Fruit fly (Drosophila melanogaster) whole organism, embryonic: ENCODE results near the gene vkg.

Experiments
- Abd-B ChIP-seq: fragments of 200-800 bp; sonication (Bioruptor generic); optimal IDR thresholded peaks from 2 replicates; lab custom pipeline; 2018; ENCODE audit warnings: missing biosample characterization, mild to moderate bottlenecking, missing genetic modification characterization, moderate library complexity
- Ada2b ChIP-seq: fragments of 200-800 bp; sonication (Bioruptor generic); IDR thresholded peaks from 2 replicates; pipeline ENCODE4 v1.3.6; 2022; ENCODE audit warnings: missing biosample characterization, missing genetic modification characterization
- Adf1 ChIP-seq: fragments of 200-800 bp; sonication (Bioruptor generic); IDR thresholded peaks from 2 replicates; pipeline ENCODE4 v1.3.6; 2022; ENCODE audit warnings: missing biosample characterization, missing genetic modification characterization
- Bdp1 ChIP-seq: fragments of 200-800 bp; sonication (Bioruptor generic); optimal IDR thresholded peaks from 3 replicates; lab custom pipeline; 2016; ENCODE audit warnings: missing biosample characterization, missing genetic modification characterization
- CG10565 ChIP-seq: fragments of 200-800 bp; sonication (Bioruptor generic); optimal IDR thresholded peaks from 3 replicates; lab custom pipeline; 2016; ENCODE audit warnings: missing biosample characterization, mild to moderate bottlenecking, missing genetic modification characterization
- CG12769 ChIP-seq: fragments of 200-800 bp; sonication (Bioruptor generic); optimal IDR thresholded peaks from 2 replicates; lab custom pipeline; 2019; ENCODE audit warnings: missing biosample characterization, mild to moderate bottlenecking, missing genetic modification characterization, moderate library complexity
- CG13624 ChIP-seq: fragments of 200-800 bp; sonication (Bioruptor generic); optimal IDR thresholded peaks from 2 replicates; lab custom pipeline; 2016; ENCODE audit warnings: missing biosample characterization, missing genetic modification characterization
- CG13775 ChIP-seq: fragments of 200-800 bp; sonication (Bioruptor generic); optimal IDR thresholded peaks from 3 replicates; lab custom pipeline; 2017; ENCODE audit warnings: missing biosample characterization, mild to moderate bottlenecking, missing genetic modification characterization
- CG14014 ChIP-seq: fragments of 200-800 bp; sonication (Bioruptor generic); IDR thresholded peaks from 2 replicates; pipeline ENCODE4 v1.3.6; 2022; ENCODE audit warnings: missing biosample characterization, missing genetic modification characterization
- CG14050 ChIP-seq: fragments of 200-800 bp; sonication (Bioruptor generic); IDR thresholded peaks from 3 replicates; pipeline ENCODE4 v1.3.6; 2022; ENCODE audit warnings: missing biosample characterization, missing genetic modification characterization
- CG14667 ChIP-seq: fragments of 200-800 bp; sonication (Bioruptor generic); IDR thresholded peaks from 2 replicates; pipeline ENCODE4 v1.3.6; 2022; ENCODE audit warnings: missing biosample characterization, missing genetic modification characterization
- CG17568 ChIP-seq: fragments of 200-800 bp; sonication (Bioruptor generic); optimal IDR thresholded peaks from 2 replicates; lab custom pipeline; 2018; ENCODE audit warnings: missing biosample characterization, mild to moderate bottlenecking, missing genetic modification characterization, moderate library complexity
- CG17612 ChIP-seq: fragments of 200-800 bp; sonication (Bioruptor generic); IDR thresholded peaks from 2 replicates; pipeline ENCODE4 v1.3.6; 2022; ENCODE audit warnings: missing biosample characterization, missing genetic modification characterization
- CG17912 ChIP-seq: fragments of 200-800 bp; sonication (Bioruptor generic); optimal IDR thresholded peaks from 2 replicates; lab custom pipeline; 2018; ENCODE audit warnings: missing biosample characterization, mild to moderate bottlenecking, missing genetic modification characterization
- CG1792 ChIP-seq: fragments of 200-800 bp; sonication (Bioruptor generic); optimal IDR thresholded peaks from 2 replicates; lab custom pipeline; 2016; ENCODE audit warnings: missing biosample characterization, missing genetic modification characterization
- CG18476 ChIP-seq: fragments of 200-800 bp; sonication (Bioruptor generic); optimal IDR thresholded peaks from 2 replicates; lab custom pipeline; 2016; ENCODE audit warnings: missing biosample characterization, mild to moderate bottlenecking, missing genetic modification characterization
- CG3065 ChIP-seq: fragments of 200-800 bp; sonication (Bioruptor generic); optimal IDR thresholded peaks from 2 replicates; lab custom pipeline; 2016; ENCODE audit warnings: missing biosample characterization, missing genetic modification characterization
- CG3407 ChIP-seq: fragments of 200-800 bp; sonication (Bioruptor generic); optimal IDR thresholded peaks from 2 replicates; lab custom pipeline; 2018; ENCODE audit warnings: missing biosample characterization, mild to moderate bottlenecking, missing genetic modification characterization
- CG34376 ChIP-seq: fragments of 200-800 bp; sonication (Bioruptor generic); optimal IDR thresholded peaks from 2 replicates; lab custom pipeline; 2018; ENCODE audit warnings: missing biosample characterization, mild to moderate bottlenecking, missing genetic modification characterization
- CG4360 ChIP-seq: fragments of 200-800 bp; sonication (Bioruptor generic); IDR thresholded peaks from 2 replicates; pipeline ENCODE4 v1.3.6; 2022; ENCODE audit warnings: missing biosample characterization, missing genetic modification characterization
- CG4424 ChIP-seq: fragments of 200-800 bp; sonication (Bioruptor generic); optimal IDR thresholded peaks from 3 replicates; lab custom pipeline; 2016; ENCODE audit warnings: missing biosample characterization, missing genetic modification characterization
- CG4730 ChIP-seq: fragments of 200-800 bp; sonication (Bioruptor generic); IDR thresholded peaks from 2 replicates; pipeline ENCODE4 v1.3.6; 2022; ENCODE audit warnings: missing biosample characterization, missing genetic modification characterization
- CG6175 ChIP-seq: fragments of 200-800 bp; sonication (Bioruptor generic); IDR thresholded peaks from 3 replicates; pipeline ENCODE4 v1.3.6; 2022; ENCODE audit warnings: missing biosample characterization, missing genetic modification characterization
- CG6272 ChIP-seq: fragments of 200-800 bp; sonication (Bioruptor generic); IDR thresholded peaks from 2 replicates; pipeline ENCODE4 v1.3.6; 2022; ENCODE audit warnings: missing biosample characterization, missing genetic modification characterization
- CG6683 ChIP-seq: fragments of 200-800 bp; sonication (Bioruptor generic); optimal IDR thresholded peaks from 2 replicates; lab custom pipeline; 2017; ENCODE audit warnings: missing biosample characterization, mild to moderate bottlenecking, missing genetic modification characterization, missing genetic modification reagents
- CG9727 ChIP-seq: fragments of 200-800 bp; sonication (Bioruptor generic); optimal IDR thresholded peaks from 3 replicates; lab custom pipeline; 2017; ENCODE audit warnings: missing biosample characterization, mild to moderate bottlenecking, missing genetic modification characterization
- D19A ChIP-seq: fragments of 200-800 bp; optimal IDR thresholded peaks from 3 replicates; lab custom pipeline; 2019; ENCODE audit warnings: missing biosample characterization, mild to moderate bottlenecking, missing genetic modification characterization, moderate library complexity
- Fer1 ChIP-seq: fragments of 200-800 bp; sonication (Bioruptor generic); optimal IDR thresholded peaks from 2 replicates; lab custom pipeline; 2017; ENCODE audit warnings: missing biosample characterization, mild to moderate bottlenecking, missing genetic modification characterization
- Gug ChIP-seq: fragments of 200-800 bp; sonication (Bioruptor generic); IDR thresholded peaks from 4 replicates; pipeline ENCODE4 v1.3.6; 2022; ENCODE audit warnings: missing biosample characterization, missing genetic modification characterization
- Nf-YC ChIP-seq: fragments of 200-800 bp; optimal IDR thresholded peaks from 3 replicates; lab custom pipeline; 2019; ENCODE audit warnings: missing biosample characterization, mild to moderate bottlenecking, missing genetic modification characterization, moderate library complexity
- NfI ChIP-seq: fragments of 200-800 bp; sonication (Bioruptor generic); optimal IDR thresholded peaks from 3 replicates; lab custom pipeline; 2018; ENCODE audit warnings: missing biosample characterization, mild to moderate bottlenecking, missing genetic modification characterization, moderate library complexity
- Pdp1 ChIP-seq, 2 experiments: fragments of 200-800 bp; sonication (Bioruptor generic); optimal IDR thresholded peaks; 3 replicates each; lab custom pipeline; 2016; ENCODE audit warnings: missing biosample characterization in 2 of 2, missing genetic modification characterization in 2 of 2, mild to moderate bottlenecking in 1 of 2, moderate library complexity in 1 of 2
- Sin3A ChIP-seq: fragments of >200 bp; optimal IDR thresholded peaks from 2 replicates; lab custom pipeline; 2018
- bab2 ChIP-seq: fragments of 200-800 bp; sonication (Bioruptor generic); optimal IDR thresholded peaks from 2 replicates; lab custom pipeline; 2016; ENCODE audit warnings: missing biosample characterization, missing genetic modification characterization
- btn ChIP-seq: fragments of 200-800 bp; sonication (Bioruptor generic); optimal IDR thresholded peaks from 2 replicates; lab custom pipeline; 2016; ENCODE audit warnings: missing biosample characterization, missing genetic modification characterization
- chn ChIP-seq: fragments of 200-800 bp; sonication (Bioruptor generic); optimal IDR thresholded peaks from 2 replicates; lab custom pipeline; 2016; ENCODE audit warnings: missing biosample characterization, missing genetic modification characterization
- crp ChIP-seq, 2 experiments: fragments of 200-800 bp; sonication (Bioruptor generic); optimal IDR thresholded peaks; 2 replicates in 1 of 2; 3 replicates in 1 of 2; lab custom pipeline; 2017; ENCODE audit warnings: missing biosample characterization in 2 of 2, missing genetic modification characterization in 2 of 2, mild to moderate bottlenecking in 1 of 2, moderate library complexity in 1 of 2
- eve ChIP-seq, 2 experiments: fragments of >200 bp; optimal IDR thresholded peaks; 2 replicates each; lab custom pipeline; 2017; ENCODE audit warnings: missing biosample characterization in 2 of 2, missing genetic modification characterization in 2 of 2
- fd64A ChIP-seq: fragments of 200-800 bp; sonication (Bioruptor generic); optimal IDR thresholded peaks from 3 replicates; lab custom pipeline; 2018; ENCODE audit warnings: missing biosample characterization, mild to moderate bottlenecking, missing genetic modification characterization
- kah ChIP-seq: fragments of 200-800 bp; sonication (Bioruptor generic); optimal IDR thresholded peaks from 2 replicates; lab custom pipeline; 2018; ENCODE audit warnings: missing biosample characterization, mild to moderate bottlenecking, missing genetic modification characterization
- kay ChIP-seq: fragments of 200-800 bp; sonication (Bioruptor generic); optimal IDR thresholded peaks from 2 replicates; lab custom pipeline; 2016; ENCODE audit warnings: missing biosample characterization, missing genetic modification characterization
- mam ChIP-seq: fragments of 200-800 bp; sonication (Bioruptor generic); optimal IDR thresholded peaks from 3 replicates; lab custom pipeline; 2016; ENCODE audit warnings: missing biosample characterization, missing genetic modification characterization
- mirr ChIP-seq: fragments of 200-800 bp; sonication (Bioruptor generic); optimal IDR thresholded peaks from 3 replicates; lab custom pipeline; 2018; ENCODE audit warnings: missing biosample characterization, mild to moderate bottlenecking, missing genetic modification characterization
- nau ChIP-seq: fragments of 200-800 bp; sonication (Bioruptor generic); optimal IDR thresholded peaks from 3 replicates; lab custom pipeline; 2017; ENCODE audit warnings: missing biosample characterization, mild to moderate bottlenecking, missing genetic modification characterization, missing genetic modification reagents
- salm ChIP-seq: fragments of 200-800 bp; sonication (Bioruptor generic); optimal IDR thresholded peaks from 2 replicates; lab custom pipeline; 2018; ENCODE audit warnings: missing biosample characterization, mild to moderate bottlenecking, missing genetic modification characterization
- sd ChIP-seq: fragments of 200-800 bp; sonication (Bioruptor generic); optimal IDR thresholded peaks from 3 replicates; lab custom pipeline; 2018; ENCODE audit warnings: missing biosample characterization, mild to moderate bottlenecking, missing genetic modification characterization, moderate library complexity
- sqz ChIP-seq: fragments of 200-800 bp; sonication (Bioruptor generic); optimal IDR thresholded peaks from 3 replicates; lab custom pipeline; 2018; ENCODE audit warnings: missing biosample characterization, mild to moderate bottlenecking, missing genetic modification characterization
- zfh1 ChIP-seq: fragments of 200-800 bp; sonication (Bioruptor generic); IDR thresholded peaks from 3 replicates; pipeline ENCODE4 v1.3.6; 2022; ENCODE audit warnings: missing biosample characterization, missing genetic modification characterization

Gene vkg

dm6 chr2L:5054953-5055352, 27.0 kb upstream of the vkg start, which contains the start of the genes CG14036 and His3.3A (continued):
- TF ChIP-seq CG10565 (GFP tag; lab: Kevin White, UChicago) (no peak), Gug (GFP tag; lab: Robert Waterston, UW) (no peak), mirr (GFP tag; lab: Kevin White, UChicago) (no peak), eve (GFP tag; optimal IDR thresholded peaks at IDR 0.05; lab: Kevin White, UChicago) (no peak), kah (GFP tag; lab: Kevin White, UChicago) (no peak), mam (GFP tag; lab: Kevin White, UChicago) (no peak), nau (no peak), CG6175 (no peak), CG13775 (no peak), Ada2b (no peak), CG17912 (GFP tag; lab: Kevin White, UChicago) (no peak), CG18476 (GFP tag; lab: Kevin White, UChicago) (no peak), bab2 (peak; percentile 6), CG13624 (GFP tag; lab: Kevin White, UChicago) (no peak), CG1792 (GFP tag; lab: Kevin White, UChicago) (no peak), Abd-B (GFP tag; lab: Kevin White, UChicago) (no peak), CG14667 (GFP tag; lab: Robert Waterston, UW) (no peak), CG6272 (GFP tag; lab: Robert Waterston, UW) (no peak), sd (tag; lab: Kevin White, UChicago) (peak; percentile 86), CG14014 (GFP tag; lab: Robert Waterston, UW) (no peak), chn (GFP tag; lab: Kevin White, UChicago) (no peak), btn (GFP tag; lab: Kevin White, UChicago) (no peak), zfh1 (GFP tag; lab: Robert Waterston, UW) (no peak), Pdp1 (GFP tag; optimal IDR thresholded peaks at IDR 0.05; lab: Kevin White, UChicago) (no peak), kay (GFP tag; lab: Kevin White, UChicago) (no peak), CG34376 (GFP tag; lab: Kevin White, UChicago) (peak; percentile 42), sqz (no peak), NfI (GFP tag; lab: Kevin White, UChicago) (no peak), CG9727 (peak; percentile 32), CG14050 (GFP tag; lab: Robert Waterston, UW) (no peak), fd64A (GFP tag; lab: Kevin White, UChicago) (no peak), crp (GFP tag; optimal IDR thresholded peaks at IDR 0.05; lab: Kevin White, UChicago) (peak in 1 of 2 experiments; percentile 77), D19A (no peak), Bdp1 (no peak), Nf-YC (tag; lab: Kevin White, UChicago) (peak; percentile 37), CG3065 (no peak), CG12769 (peak; percentile 20), CG3407 (GFP tag; lab: Kevin White, UChicago) (no peak), CG4424 (GFP tag; lab: Kevin White, UChicago) (no peak), Fer1 (GFP tag; lab: Kevin White, UChicago) (peak; percentile 48), Adf1 (GFP tag; lab: Robert Waterston, UW) (no peak), CG6683 (no peak), Sin3A (lab: Kevin White, UChicago) (peak; percentile 46), CG4730 (GFP tag; lab: Robert Waterston, UW) (no peak), CG4360 (GFP tag; lab: Robert Waterston, UW) (no peak), CG17612 (no peak), salm (tag; lab: Kevin White, UChicago) (no peak), CG17568 (GFP tag; lab: Kevin White, UChicago) (no peak)
